Worm (Caenorhabditis elegans) whole organism, L4 larva: ENCODE data around the gene taf-3.
A peak's percentile ranks its signal among the peaks of the same experiment; 100 is the strongest.

ENCODE experiments used
- D1046.2 ChIP-seq: fragments of 200-800 bp; sonication (Bioruptor generic); IDR thresholded peaks from 2 replicates; pipeline ENCODE4 v1.3.6; 2022; ENCODE audit warnings: missing genetic modification characterization, missing compliant biosample characterization
- F10B5.3 ChIP-seq: sonication (generic microtip); optimal IDR thresholded peaks from 2 replicates; lab custom pipeline; 2016; ENCODE audit warnings: mild to moderate bottlenecking, missing genetic modification characterization, missing compliant biosample characterization
- R02D3.7 ChIP-seq: fragments of 150-350 bp; sonication (generic microtip); optimal IDR thresholded peaks from 3 replicates; lab custom pipeline; 2014; ENCODE audit warnings: missing biosample characterization, missing genetic modification characterization
- T20F7.1 ChIP-seq: fragments of 200-800 bp; sonication (Bioruptor generic); optimal IDR thresholded peaks from 2 replicates; lab custom pipeline; 2018; ENCODE audit warnings: mild to moderate bottlenecking, missing genetic modification characterization, missing compliant biosample characterization
- T26A8.4 ChIP-seq: fragments of 200-800 bp; sonication (Bioruptor generic); IDR thresholded peaks from 2 replicates; pipeline ENCODE4 v1.3.6; 2022; ENCODE audit warnings: missing genetic modification characterization, missing compliant biosample characterization
- ZK546.5 ChIP-seq, 2 experiments: sonication (generic microtip); optimal IDR thresholded peaks; 2 replicates each; lab custom pipeline; 2017; ENCODE audit warnings: missing biosample characterization in 2 of 2, missing genetic modification characterization in 2 of 2
- aha-1 ChIP-seq: fragments of 150-350 bp; peaks from one replicate; lab custom pipeline; 2014; ENCODE audit warnings: missing biosample characterization, missing genetic modification characterization
- aly-2 ChIP-seq: sonication (generic microtip); optimal IDR thresholded peaks from 2 replicates; lab custom pipeline; 2018; ENCODE audit warnings: missing biosample characterization, missing genetic modification characterization
- arid-1 ChIP-seq: fragments of 200-800 bp; sonication (Bioruptor generic); conservative IDR thresholded peaks from 2 replicates; pipeline ENCODE4 v1.3.6; 2022; ENCODE audit warnings: missing genetic modification reagents, missing genetic modification characterization, missing compliant biosample characterization
- daf-16 ChIP-seq, 3 experiments: sonication (generic microtip); optimal IDR thresholded peaks; 2 replicates each; lab custom pipeline; 2016 to 2017; ENCODE audit warnings: missing genetic modification characterization in 3 of 3, missing genetic modification reagents in 3 of 3, mild to moderate bottlenecking in 2 of 3, missing compliant biosample characterization in 2 of 3, missing biosample characterization in 1 of 3, moderate library complexity in 1 of 3
- dmd-8 ChIP-seq: fragments of 200-800 bp; sonication (Bioruptor generic); IDR thresholded peaks from 2 replicates; pipeline ENCODE4 v1.3.6; 2022; ENCODE audit warnings: missing genetic modification characterization, missing compliant biosample characterization
- dve-1 ChIP-seq: sonication (generic microtip); optimal IDR thresholded peaks from 2 replicates; lab custom pipeline; 2017; ENCODE audit warnings: antibody characterized with exemption, mild to moderate bottlenecking, missing genetic modification characterization, missing compliant biosample characterization; ENCODE audit not compliant: insufficient read depth
- egl-27 ChIP-seq: sonication (generic microtip); optimal IDR thresholded peaks from 3 replicates; lab custom pipeline; 2017; ENCODE audit warnings: missing biosample characterization, missing genetic modification reagents, missing genetic modification characterization
- egl-43 ChIP-seq: fragments of 200-800 bp; sonication (Bioruptor generic); IDR thresholded peaks from 2 replicates; pipeline ENCODE4 v1.3.6; 2022; ENCODE audit warnings: missing genetic modification reagents, missing genetic modification characterization, missing compliant biosample characterization
- fos-1 ChIP-seq: fragments of 150-350 bp; optimal IDR thresholded peaks from 2 replicates; lab custom pipeline; 2014; ENCODE audit warnings: missing biosample characterization, missing genetic modification characterization
- hif-1 ChIP-seq, 2 experiments: sonication (generic microtip); optimal IDR thresholded peaks; 2 replicates each; lab custom pipeline; 2016 to 2017; ENCODE audit warnings: missing compliant biosample characterization in 2 of 2, missing genetic modification characterization in 2 of 2, missing genetic modification reagents in 2 of 2, missing genotype in 2 of 2, mild to moderate bottlenecking in 1 of 2
- hmg-1.1 ChIP-seq: fragments of 200-800 bp; sonication (Bioruptor generic); IDR thresholded peaks from 2 replicates; pipeline ENCODE4 v1.3.6; 2022; ENCODE audit warnings: missing genetic modification reagents, missing genetic modification characterization, missing compliant biosample characterization
- lin-1 ChIP-seq: fragments of 200-800 bp; sonication (Bioruptor generic); IDR thresholded peaks from 2 replicates; pipeline ENCODE4 v1.3.6; 2022; ENCODE audit warnings: missing genetic modification reagents, missing genetic modification characterization, missing compliant biosample characterization
- lin-13 ChIP-seq: fragments of 150-350 bp; optimal IDR thresholded peaks from 2 replicates; lab custom pipeline; 2014; ENCODE audit warnings: missing biosample characterization, missing genetic modification reagents, missing genetic modification characterization
- lin-29 ChIP-seq: fragments of 200-800 bp; sonication (Bioruptor generic); IDR thresholded peaks from 2 replicates; pipeline ENCODE4 v1.3.6; 2022; ENCODE audit warnings: missing genetic modification reagents, missing genetic modification characterization, missing compliant biosample characterization
- lin-39 ChIP-seq: fragments of 150-350 bp; optimal IDR thresholded peaks from 2 replicates; lab custom pipeline; 2014; ENCODE audit warnings: missing biosample characterization, missing genetic modification reagents, missing genetic modification characterization
- lir-3 ChIP-seq: sonication (generic microtip); optimal IDR thresholded peaks from 2 replicates; lab custom pipeline; 2016; ENCODE audit warnings: mild to moderate bottlenecking, missing genetic modification characterization, missing compliant biosample characterization
- madf-9 ChIP-seq: fragments of 200-800 bp; sonication (Bioruptor generic); conservative IDR thresholded peaks from 2 replicates; pipeline ENCODE4 v1.3.6; 2022; ENCODE audit warnings: missing genetic modification reagents, missing genetic modification characterization, missing compliant biosample characterization
- mdl-1 ChIP-seq, 2 experiments: fragments of 150-350 bp in 1 of 2; sonication (generic microtip) in 1 of 2; optimal IDR thresholded peaks; 2 replicates each; lab custom pipeline; 2014 to 2017; ENCODE audit warnings: missing biosample characterization in 2 of 2, missing genetic modification characterization in 2 of 2
- mdt-29 ChIP-seq: fragments of 200-800 bp; sonication (Bioruptor generic); IDR thresholded peaks from 2 replicates; pipeline ENCODE4 v1.3.6; 2022; ENCODE audit warnings: missing genetic modification reagents, missing genetic modification characterization, missing compliant biosample characterization
- mes-2 ChIP-seq: sonication (generic microtip); optimal IDR thresholded peaks from 2 replicates; lab custom pipeline; 2016; ENCODE audit warnings: missing genotype, mild to moderate bottlenecking, missing genetic modification characterization, missing compliant biosample characterization; ENCODE audit not compliant: poor library complexity, severe bottlenecking
- mxl-3 ChIP-seq: fragments of 200-800 bp; sonication (Bioruptor generic); optimal IDR thresholded peaks from 2 replicates; lab custom pipeline; 2018; ENCODE audit warnings: mild to moderate bottlenecking, missing genetic modification characterization, missing compliant biosample characterization
- nhr-10 ChIP-seq: fragments of 150-350 bp; optimal IDR thresholded peaks from 2 replicates; lab custom pipeline; 2014; ENCODE audit warnings: missing biosample characterization, missing genetic modification characterization
- nhr-102 ChIP-seq: sonication (generic microtip); optimal IDR thresholded peaks from 2 replicates; lab custom pipeline; 2016; ENCODE audit warnings: mild to moderate bottlenecking, missing genetic modification characterization, moderate library complexity, missing compliant biosample characterization
- nhr-111 ChIP-seq: fragments of 200-800 bp; sonication (Bioruptor generic); optimal IDR thresholded peaks from 2 replicates; lab custom pipeline; 2018; ENCODE audit warnings: mild to moderate bottlenecking, missing genetic modification characterization, missing compliant biosample characterization
- nhr-237 ChIP-seq: sonication (generic microtip); optimal IDR thresholded peaks from 2 replicates; lab custom pipeline; 2017; ENCODE audit warnings: missing biosample characterization, missing genetic modification characterization
- nhr-28 ChIP-seq: fragments of 150-350 bp; optimal IDR thresholded peaks from 2 replicates; lab custom pipeline; 2014; ENCODE audit warnings: missing biosample characterization, missing genetic modification characterization
- nhr-42 ChIP-seq: fragments of 200-800 bp; sonication (Bioruptor generic); IDR thresholded peaks from 2 replicates; pipeline ENCODE4 v1.3.6; 2022; ENCODE audit warnings: missing genetic modification characterization, missing compliant biosample characterization
- nhr-48 ChIP-seq: sonication (generic microtip); optimal IDR thresholded peaks from 2 replicates; lab custom pipeline; 2016; ENCODE audit warnings: mild to moderate bottlenecking, missing genetic modification characterization, missing compliant biosample characterization
- nhr-6 ChIP-seq: fragments of 150-350 bp; optimal IDR thresholded peaks from 2 replicates; lab custom pipeline; 2014; ENCODE audit warnings: missing biosample characterization, missing genetic modification characterization
- nhr-76 ChIP-seq: fragments of 150-350 bp; optimal IDR thresholded peaks from 2 replicates; lab custom pipeline; 2014; ENCODE audit warnings: missing biosample characterization, missing genetic modification characterization
- nhr-77 ChIP-seq: fragments of 150-350 bp; optimal IDR thresholded peaks from 2 replicates; lab custom pipeline; 2014; ENCODE audit warnings: missing biosample characterization, missing genetic modification characterization
- pha-4 ChIP-seq, 2 experiments: fragments of 150-350 bp in 1 of 2; fragments of 200-800 bp in 1 of 2; sonication (Bioruptor generic) in 1 of 2; IDR thresholded peaks in 1 of 2; optimal IDR thresholded peaks in 1 of 2; 2 replicates each; pipeline versions ENCODE4 v1.3.6 to Lab custom; 2014 to 2022; ENCODE audit warnings: missing genetic modification characterization in 2 of 2, missing genetic modification reagents in 2 of 2, missing biosample characterization in 1 of 2, missing compliant biosample characterization in 1 of 2
- sdz-12 ChIP-seq: fragments of 200-800 bp; sonication (Bioruptor generic); optimal IDR thresholded peaks from 2 replicates; lab custom pipeline; 2018; ENCODE audit warnings: mild to moderate bottlenecking, missing genetic modification characterization, missing compliant biosample characterization
- set-16 ChIP-seq: fragments of 200-800 bp; sonication (Bioruptor generic); IDR thresholded peaks from 2 replicates; pipeline ENCODE4 v1.3.6; 2022; ENCODE audit warnings: missing genetic modification reagents, missing genetic modification characterization, missing compliant biosample characterization
- skn-1 ChIP-seq: fragments of 150-350 bp; optimal IDR thresholded peaks from 2 replicates; lab custom pipeline; 2014; ENCODE audit warnings: missing biosample characterization, missing genetic modification characterization
- snpc-4 ChIP-seq: fragments of 150-350 bp; optimal IDR thresholded peaks from 2 replicates; lab custom pipeline; 2014; ENCODE audit warnings: missing biosample characterization, missing genetic modification characterization
- spr-1 ChIP-seq: sonication (generic microtip); optimal IDR thresholded peaks from 2 replicates; lab custom pipeline; 2016; ENCODE audit warnings: mild to moderate bottlenecking, missing genetic modification characterization, missing compliant biosample characterization
- spr-3 ChIP-seq: fragments of 200-800 bp; sonication (Bioruptor generic); optimal IDR thresholded peaks from 2 replicates; lab custom pipeline; 2018; ENCODE audit warnings: mild to moderate bottlenecking, missing genetic modification characterization, missing compliant biosample characterization
- tag-97 ChIP-seq: fragments of 200-800 bp; sonication (Bioruptor generic); IDR thresholded peaks from 2 replicates; pipeline ENCODE4 v1.3.6; 2022; ENCODE audit warnings: missing genetic modification characterization, missing compliant biosample characterization
- vab-7 ChIP-seq: fragments of 200-800 bp; sonication (Bioruptor generic); IDR thresholded peaks from 2 replicates; pipeline ENCODE4 v1.3.6; 2022; ENCODE audit warnings: missing genetic modification reagents, missing genetic modification characterization, missing compliant biosample characterization
- zag-1 ChIP-seq: fragments of 150-350 bp; optimal IDR thresholded peaks from 2 replicates; lab custom pipeline; 2014; ENCODE audit warnings: missing biosample characterization, missing genetic modification characterization
- zfp-2 ChIP-seq: sonication (generic microtip); optimal IDR thresholded peaks from 2 replicates; lab custom pipeline; 2016; ENCODE audit warnings: mild to moderate bottlenecking, missing genetic modification characterization, missing compliant biosample characterization
- zfp-3 ChIP-seq: fragments of 200-800 bp; sonication (Bioruptor generic); conservative IDR thresholded peaks from 2 replicates; pipeline ENCODE4 v1.3.6; 2022; ENCODE audit warnings: missing genetic modification reagents, missing genetic modification characterization, missing compliant biosample characterization
- zip-2 ChIP-seq: fragments of 150-350 bp; optimal IDR thresholded peaks from 2 replicates; lab custom pipeline; 2014; ENCODE audit warnings: missing biosample characterization, missing genetic modification characterization
- ztf-11 ChIP-seq: fragments of 150-350 bp; optimal IDR thresholded peaks from 2 replicates; lab custom pipeline; 2014; ENCODE audit warnings: missing biosample characterization, missing genetic modification characterization

taf-3 gene

ce11 chrX:16298173-16298572, 34.1 kb upstream of the taf-3 start:
- TF ChIP-seq lin-29 (GFP tag; lab: Robert Waterston, UW) (peak; percentile 53; the same call in 1 of the 2 replicates), sdz-12 (GFP tag; lab: Kevin White, UChicago) (peak; percentile 35), lin-39 (tag; lab: Kevin White, UChicago) (no peak), daf-16 (GFP tag; optimal IDR thresholded peaks at IDR 0.05; lab: Kevin White, UChicago) (peak; percentile 44 to 78), daf-16 (tag; optimal IDR thresholded peaks at IDR 0.05; lab: Kevin White, UChicago) (peak; percentile 30), zag-1 (no peak), nhr-28 (tag; lab: Kevin White, UChicago) (no peak), mes-2 (tag; lab: Kevin White, UChicago) (peak; percentile 80), lin-1 (GFP tag; lab: Robert Waterston, UW) (peak; percentile 72; the same call in 1 of the 2 replicates), mdl-1 (tag; optimal IDR thresholded peaks at IDR 0.05; lab: Kevin White, UChicago) (peak in 1 of 2 experiments; percentile 42), set-16 (GFP tag; lab: Robert Waterston, UW) (no peak), lir-3 (tag; lab: Kevin White, UChicago) (peak; percentile 69), hmg-1.1 (GFP tag; lab: Robert Waterston, UW) (peak; percentile 90), F10B5.3 (tag; lab: Kevin White, UChicago) (peak; percentile 22), zfp-3 (GFP tag; lab: Robert Waterston, UW) (no peak), madf-9 (GFP tag; lab: Robert Waterston, UW) (peak; percentile 70), mxl-3 (GFP tag; lab: Kevin White, UChicago) (no peak), D1046.2 (GFP tag; lab: Robert Waterston, UW) (no peak; the same call in 1 of the 2 replicates), nhr-111 (GFP tag; lab: Kevin White, UChicago) (peak; percentile 37), nhr-42 (GFP tag; lab: Robert Waterston, UW) (peak; percentile 68; the same call in 1 of the 2 replicates), lin-13 (peak; percentile 73), arid-1 (GFP tag; lab: Robert Waterston, UW) (peak; percentile 66; the same call in 1 of the 2 replicates), ztf-11 (tag; lab: Kevin White, UChicago) (no peak), T20F7.1 (GFP tag; lab: Kevin White, UChicago) (no peak), pha-4 (GFP tag; IDR thresholded peaks at IDR 0.05; lab: Robert Waterston, UW) (peak; percentile 86), pha-4 (tag; optimal IDR thresholded peaks at IDR 0.05; lab: Kevin White, UChicago) (no peak), aha-1 (tag; lab: Kevin White, UChicago) (no peak), mdt-29 (GFP tag; lab: Robert Waterston, UW) (peak; percentile 74; the same call in 1 of the 2 replicates), nhr-237 (no peak), vab-7 (peak; percentile 86), zip-2 (tag; lab: Kevin White, UChicago) (peak; percentile 5), nhr-10 (tag; lab: Kevin White, UChicago) (no peak), dve-1 (peak; percentile 36), R02D3.7 (tag; lab: Kevin White, UChicago) (no peak), ZK546.5 (tag; optimal IDR thresholded peaks at IDR 0.05; lab: Kevin White, UChicago) (no peak), nhr-6 (tag; lab: Kevin White, UChicago) (peak; percentile 3), nhr-102 (tag; lab: Kevin White, UChicago) (peak; percentile 54), skn-1 (no peak), tag-97 (no peak), spr-1 (tag; lab: Kevin White, UChicago) (peak; percentile 60), aly-2 (tag; lab: Kevin White, UChicago) (no peak), nhr-77 (tag; lab: Kevin White, UChicago) (no peak), spr-3 (GFP tag; lab: Kevin White, UChicago) (no peak), zfp-2 (no peak), nhr-48 (peak; percentile 48), egl-27 (tag; lab: Kevin White, UChicago) (no peak), dmd-8 (GFP tag; lab: Robert Waterston, UW) (peak; percentile 83; the same call in 1 of the 2 replicates), snpc-4 (tag; lab: Kevin White, UChicago) (no peak), fos-1 (tag; lab: Kevin White, UChicago) (no peak), nhr-76 (tag; lab: Kevin White, UChicago) (no peak), egl-43 (GFP tag; lab: Robert Waterston, UW) (peak; percentile 93), T26A8.4 (GFP tag; lab: Robert Waterston, UW) (peak; percentile 39; the same call in 1 of the 2 replicates), hif-1 (tag; optimal IDR thresholded peaks at IDR 0.05; lab: Kevin White, UChicago) (peak in 1 of 2 experiments; percentile 45)
